Worm (Caenorhabditis elegans) whole organism, mixed stage, embryonic: ENCODE measurements around the gene F57F4.2.

Experiments used
- M03D4.4 ChIP-seq: sonication (generic microtip); optimal IDR thresholded peaks from 2 replicates; lab custom pipeline; 2017; ENCODE audit warnings: mild to moderate bottlenecking, missing genetic modification characterization, missing compliant biosample characterization
- bed-3 ChIP-seq: fragments of 200-800 bp; sonication (Bioruptor generic); optimal IDR thresholded peaks from 3 replicates; lab custom pipeline; 2018; ENCODE audit warnings: mild to moderate bottlenecking, missing genetic modification characterization, moderate library complexity, missing compliant biosample characterization
- blmp-1 ChIP-seq: fragments of 150-350 bp; optimal IDR thresholded peaks from 2 replicates; lab custom pipeline; 2014; ENCODE audit warnings: missing biosample characterization, missing genetic modification characterization
- ceh-39 ChIP-seq: fragments of 150-350 bp; optimal IDR thresholded peaks from 2 replicates; lab custom pipeline; 2014; ENCODE audit warnings: missing biosample characterization, missing genetic modification characterization
- ceh-43 ChIP-seq: fragments of 200-800 bp; sonication (Bioruptor generic); optimal IDR thresholded peaks from 2 replicates; lab custom pipeline; 2018; ENCODE audit warnings: mild to moderate bottlenecking, missing genetic modification characterization, moderate library complexity, missing compliant biosample characterization
- ceh-83 ChIP-seq: fragments of 200-800 bp; sonication (Bioruptor generic); optimal IDR thresholded peaks from 2 replicates; lab custom pipeline; 2018; ENCODE audit warnings: mild to moderate bottlenecking, missing genetic modification characterization, missing compliant biosample characterization
- ces-1 ChIP-seq: fragments of 150-350 bp; optimal IDR thresholded peaks from 2 replicates; lab custom pipeline; 2014; ENCODE audit warnings: missing biosample characterization, missing genetic modification reagents, missing genetic modification characterization
- cnd-1 ChIP-seq: fragments of 200-800 bp; sonication (Bioruptor generic); optimal IDR thresholded peaks from 2 replicates; lab custom pipeline; 2018; ENCODE audit warnings: mild to moderate bottlenecking, missing genetic modification characterization, missing compliant biosample characterization
- drap-1 ChIP-seq: fragments of 200-800 bp; sonication (Bioruptor generic); optimal IDR thresholded peaks from 3 replicates; lab custom pipeline; 2018; ENCODE audit warnings: mild to moderate bottlenecking, missing genetic modification characterization, missing compliant biosample characterization
- elt-1 ChIP-seq: sonication (generic microtip); optimal IDR thresholded peaks from 2 replicates; lab custom pipeline; 2017; ENCODE audit warnings: missing genetic modification characterization, mild to moderate bottlenecking, missing compliant biosample characterization, antibody characterized with exemption, moderate library complexity, borderline replicate concordance; ENCODE audit not compliant: insufficient read depth
- elt-3 ChIP-seq: fragments of 150-350 bp; optimal IDR thresholded peaks from 2 replicates; lab custom pipeline; 2014; ENCODE audit warnings: missing biosample characterization, missing genetic modification characterization
- flh-1 ChIP-seq: fragments of 200-800 bp; sonication (Bioruptor generic); optimal IDR thresholded peaks from 2 replicates; lab custom pipeline; 2018; ENCODE audit warnings: mild to moderate bottlenecking, missing genetic modification characterization, moderate library complexity, missing compliant biosample characterization
- ham-2 ChIP-seq: fragments of 200-800 bp; sonication (Bioruptor generic); optimal IDR thresholded peaks from 2 replicates; lab custom pipeline; 2018; ENCODE audit warnings: mild to moderate bottlenecking, missing genetic modification characterization, missing compliant biosample characterization
- lin-13 ChIP-seq: fragments of 150-350 bp; optimal IDR thresholded peaks from 2 replicates; lab custom pipeline; 2014; ENCODE audit warnings: missing biosample characterization, missing genetic modification characterization
- lin-32 ChIP-seq: fragments of 200-800 bp; sonication (Bioruptor generic); optimal IDR thresholded peaks from 2 replicates; lab custom pipeline; 2018; ENCODE audit warnings: mild to moderate bottlenecking, missing genetic modification characterization, missing compliant biosample characterization
- lsy-2 ChIP-seq: fragments of 150-350 bp; optimal IDR thresholded peaks from 2 replicates; lab custom pipeline; 2014; ENCODE audit warnings: missing biosample characterization, missing genetic modification characterization
- mab-5 ChIP-seq: fragments of 150-350 bp; optimal IDR thresholded peaks from 2 replicates; lab custom pipeline; 2014; ENCODE audit warnings: missing biosample characterization, missing genetic modification characterization
- mep-1 ChIP-seq: fragments of 150-350 bp; optimal IDR thresholded peaks from 2 replicates; lab custom pipeline; 2017; ENCODE audit warnings: missing biosample characterization, missing genetic modification reagents, missing genetic modification characterization, inconsistent platforms
- mls-2 ChIP-seq: sonication (generic microtip); optimal IDR thresholded peaks from 2 replicates; lab custom pipeline; 2016; ENCODE audit warnings: mild to moderate bottlenecking, missing genetic modification characterization, moderate library complexity, missing compliant biosample characterization
- nhr-12 ChIP-seq: fragments of 150-350 bp; optimal IDR thresholded peaks from 2 replicates; lab custom pipeline; 2014; ENCODE audit warnings: missing biosample characterization, missing genetic modification characterization
- nhr-2 ChIP-seq: fragments of 150-350 bp; optimal IDR thresholded peaks from 2 replicates; lab custom pipeline; 2014; ENCODE audit warnings: missing biosample characterization, missing genetic modification characterization
- nhr-237 ChIP-seq: fragments of 150-350 bp; optimal IDR thresholded peaks from 2 replicates; lab custom pipeline; 2014; ENCODE audit warnings: missing biosample characterization, missing genetic modification characterization
- nhr-76 ChIP-seq: sonication (generic microtip); optimal IDR thresholded peaks from 2 replicates; lab custom pipeline; 2017; ENCODE audit warnings: missing biosample characterization, missing genetic modification characterization
- pha-4 ChIP-seq: fragments of 150-350 bp; optimal IDR thresholded peaks from 2 replicates; lab custom pipeline; 2018; ENCODE audit warnings: missing biosample characterization, missing genetic modification reagents, missing genetic modification characterization
- sem-2 ChIP-seq: fragments of 200-800 bp; sonication (Bioruptor generic); optimal IDR thresholded peaks from 2 replicates; lab custom pipeline; 2018; ENCODE audit warnings: mild to moderate bottlenecking, missing genetic modification characterization, missing compliant biosample characterization
- snpc-4 ChIP-seq: fragments of 150-350 bp; optimal IDR thresholded peaks from 2 replicates; lab custom pipeline; 2014; ENCODE audit warnings: missing biosample characterization, missing genetic modification characterization
- sptf-1 ChIP-seq: sonication (generic microtip); optimal IDR thresholded peaks from 2 replicates; lab custom pipeline; 2017; ENCODE audit warnings: mild to moderate bottlenecking, missing genetic modification characterization, moderate library complexity, missing compliant biosample characterization
- tbx-8 ChIP-seq: fragments of 200-800 bp; sonication (Bioruptor generic); optimal IDR thresholded peaks from 2 replicates; lab custom pipeline; 2018; ENCODE audit warnings: mild to moderate bottlenecking, missing genetic modification characterization, moderate library complexity, missing compliant biosample characterization
- unc-120 ChIP-seq: sonication (generic microtip); optimal IDR thresholded peaks from 2 replicates; lab custom pipeline; 2017; ENCODE audit warnings: missing genetic modification characterization, missing compliant biosample characterization; ENCODE audit not compliant: poor library complexity, severe bottlenecking
- zip-8 ChIP-seq: fragments of 150-350 bp; optimal IDR thresholded peaks from 2 replicates; lab custom pipeline; 2014; ENCODE audit warnings: missing biosample characterization, missing genetic modification characterization
- ztf-11 ChIP-seq: fragments of 150-350 bp; optimal IDR thresholded peaks from 2 replicates; lab custom pipeline; 2014; ENCODE audit warnings: missing biosample characterization, missing genetic modification characterization

Gene F57F4.2

ce11 chrV:6429870-6430339 lies 40.4 kb upstream of the F57F4.2 start, which contains the start of gene alh-4:
TSS of gene alh-4 (minus strand) at chrV:6429920.
- TF ChIP-seq nhr-2 (tag; lab: Kevin White, UChicago) (no peak), nhr-76 (tag; lab: Kevin White, UChicago) (no peak), pha-4 (no peak), nhr-12 (tag; lab: Kevin White, UChicago) (no peak)
- TF ChIP-seq, all 35 proteins: peak for 0

ce11 chrV:6427433-6427832 lies 37.9 kb upstream of the F57F4.2 start:
- no peak for TF ChIP-seq lin-32
- peak; percentile 30 for TF ChIP-seq mep-1 (tag; lab: Kevin White, UChicago)
- peak; percentile 18 for TF ChIP-seq cnd-1 (tag; lab: Kevin White, UChicago)
- peak; percentile 75 for TF ChIP-seq lsy-2 (tag; lab: Kevin White, UChicago)
- TF ChIP-seq tbx-8 (GFP tag; lab: Kevin White, UChicago), result no peak

- TF ChIP-seq mab-5 (tag; lab: Kevin White, UChicago) (no peak), nhr-12 (tag; lab: Kevin White, UChicago) (no peak), ham-2 (GFP tag; lab: Kevin White, UChicago) (no peak), cnd-1 (tag; lab: Kevin White, UChicago) (no peak), bed-3 (GFP tag; lab: Kevin White, UChicago) (no peak), lsy-2 (tag; lab: Kevin White, UChicago) (no peak), ceh-43 (GFP tag; lab: Kevin White, UChicago) (no peak), blmp-1 (tag; lab: Kevin White, UChicago) (no peak), snpc-4 (tag; lab: Kevin White, UChicago) (no peak), sem-2 (no peak), nhr-237 (no peak), M03D4.4 (tag; lab: Kevin White, UChicago) (no peak), flh-1 (GFP tag; lab: Kevin White, UChicago) (no peak), ceh-39 (tag; lab: Kevin White, UChicago) (no peak), elt-3 (no peak), ceh-83 (no peak)
Observed at ce11 chrV:6426843-6427242, 37.3 kb upstream of the F57F4.2 start, which contains the start of gene atp-4. TSS of gene atp-4 (minus strand) at chrV:6427112.

- TF ChIP-seq ham-2 (GFP tag; lab: Kevin White, UChicago) (no peak), mab-5 (tag; lab: Kevin White, UChicago) (no peak), bed-3 (GFP tag; lab: Kevin White, UChicago) (no peak), ceh-39 (tag; lab: Kevin White, UChicago) (no peak), nhr-2 (tag; lab: Kevin White, UChicago) (no peak), sptf-1 (tag; lab: Kevin White, UChicago) (peak; percentile 22), flh-1 (GFP tag; lab: Kevin White, UChicago) (no peak), ztf-11 (no peak), ceh-43 (GFP tag; lab: Kevin White, UChicago) (no peak), elt-3 (no peak), sem-2 (no peak), lin-13 (tag; lab: Kevin White, UChicago) (no peak), snpc-4 (tag; lab: Kevin White, UChicago) (no peak), nhr-76 (tag; lab: Kevin White, UChicago) (no peak), mls-2 (tag; lab: Kevin White, UChicago) (peak; percentile 19), elt-1 (tag; lab: Kevin White, UChicago) (no peak), M03D4.4 (tag; lab: Kevin White, UChicago) (no peak), nhr-237 (no peak)
Observed at ce11 chrV:6425927-6426326, 36.4 kb upstream of the F57F4.2 start, which contains the start of gene T05H4.11. TSS of gene T05H4.11 (minus strand) at chrV:6426261.

- no peak for TF ChIP-seq ces-1 (GFP tag; lab: Kevin White, UChicago)
- TF ChIP-seq blmp-1 (tag; lab: Kevin White, UChicago), result no peak
- no peak for TF ChIP-seq zip-8 (tag; lab: Kevin White, UChicago)
- no peak for TF ChIP-seq mls-2 (tag; lab: Kevin White, UChicago)
- TF ChIP-seq bed-3 (GFP tag; lab: Kevin White, UChicago), result no peak
- TF ChIP-seq drap-1, result no peak
- no peak for TF ChIP-seq M03D4.4 (tag; lab: Kevin White, UChicago)
- no peak for TF ChIP-seq mab-5 (tag; lab: Kevin White, UChicago)
- TF ChIP-seq cnd-1 (tag; lab: Kevin White, UChicago), result no peak
- TF ChIP-seq sptf-1 (tag; lab: Kevin White, UChicago), result no peak
- TF ChIP-seq unc-120, result no peak
- TF ChIP-seq snpc-4 (tag; lab: Kevin White, UChicago), result no peak
- TF ChIP-seq tbx-8 (GFP tag; lab: Kevin White, UChicago), result no peak
- no peak for TF ChIP-seq ham-2 (GFP tag; lab: Kevin White, UChicago)
- TF ChIP-seq lin-32, result no peak
- no peak for TF ChIP-seq ceh-83
Observed at ce11 chrV:6424055-6424454, 34.5 kb upstream of the F57F4.2 start, which contains the start of gene urb-1. TSS of gene urb-1 (minus strand) at chrV:6424155.
